Fruit fly (Drosophila melanogaster) whole organism, embryonic: ENCODE results near the gene Tcs4.

Experiments
- Bdp1 ChIP-seq: fragments of 200-800 bp; sonication (Bioruptor generic); optimal IDR thresholded peaks from 3 replicates; lab custom pipeline; 2016; ENCODE audit warnings: missing biosample characterization, missing genetic modification characterization
- CG15073 ChIP-seq: fragments of 200-800 bp; sonication (Bioruptor generic); optimal IDR thresholded peaks from 2 replicates; lab custom pipeline; 2016; ENCODE audit warnings: missing biosample characterization, missing genetic modification characterization
- CG32767 ChIP-seq: fragments of 200-800 bp; sonication (Bioruptor generic); IDR thresholded peaks from 2 replicates; pipeline ENCODE4 v1.3.6; 2022; ENCODE audit warnings: missing biosample characterization, missing genetic modification characterization
- CG7963 ChIP-seq: fragments of 200-800 bp; sonication (Bioruptor generic); IDR thresholded peaks from 3 replicates; pipeline ENCODE4 v1.3.6; 2022; ENCODE audit warnings: missing biosample characterization, missing genetic modification characterization; ENCODE audit not compliant: partially characterized antibody
- Ets65A ChIP-seq: fragments of 200-800 bp; sonication (Bioruptor generic); peaks from one replicate; lab custom pipeline; 2016; ENCODE audit warnings: missing biosample characterization, missing genetic modification characterization
- Hsf ChIP-seq: fragments of 200-800 bp; sonication (Bioruptor generic); optimal IDR thresholded peaks from 3 replicates; lab custom pipeline; 2016; ENCODE audit warnings: missing biosample characterization, missing genetic modification characterization
- Med ChIP-seq: fragments of 200-800 bp; sonication (Bioruptor generic); peaks from one replicate; lab custom pipeline; 2016; ENCODE audit warnings: missing biosample characterization, missing genetic modification characterization, mild to moderate bottlenecking, inconsistent platforms, moderate library complexity
- h ChIP-seq: fragments of >200 bp; optimal IDR thresholded peaks from 2 replicates; lab custom pipeline; 2017
- org-1 ChIP-seq: fragments of 200-800 bp; sonication (Bioruptor generic); optimal IDR thresholded peaks from 2 replicates; lab custom pipeline; 2017; ENCODE audit warnings: missing biosample characterization, missing genetic modification characterization
- vnd ChIP-seq: fragments of 200-800 bp; sonication (Bioruptor generic); IDR thresholded peaks from 3 replicates; pipeline ENCODE4 v1.3.6; 2022; ENCODE audit warnings: missing biosample characterization, missing genetic modification characterization; ENCODE audit not compliant: partially characterized antibody

DNA sequence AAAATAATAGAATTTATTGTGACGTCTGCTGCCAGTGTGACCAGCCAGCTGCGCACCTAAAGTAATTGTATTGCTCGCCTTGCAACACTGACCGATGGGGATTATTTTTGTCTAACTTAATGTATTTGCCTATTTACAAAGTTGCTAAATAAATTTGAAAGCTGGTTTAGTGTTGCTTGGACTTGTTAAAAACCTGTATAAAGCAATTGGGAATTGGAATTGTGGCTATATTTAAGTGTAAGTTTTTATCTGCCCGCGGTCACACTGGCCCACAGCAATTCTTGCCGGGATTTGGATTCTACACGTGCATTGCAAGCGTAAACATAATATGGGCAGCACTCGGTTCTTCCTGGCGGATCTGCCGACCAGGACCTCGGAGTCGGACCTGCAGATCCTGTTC is 2.5 kb upstream of the Tcs4 start, which contains the start of the genes CG14230 and CG14232:
- TF ChIP-seq CG32767 (GFP tag; lab: Robert Waterston, UW) = no peak
- TF ChIP-seq Ets65A (GFP tag; lab: Kevin White, UChicago) = peak; percentile 90
- TF ChIP-seq Med (GFP tag; lab: Kevin White, UChicago) = peak; percentile 86
- no peak for TF ChIP-seq CG7963 (GFP tag; lab: Robert Waterston, UW)
- no peak for TF ChIP-seq Bdp1
- no peak for TF ChIP-seq vnd (GFP tag; lab: Robert Waterston, UW)
- no peak for TF ChIP-seq org-1 (GFP tag; lab: Kevin White, UChicago)
- no peak for TF ChIP-seq Hsf (GFP tag; lab: Kevin White, UChicago)
- TF ChIP-seq CG15073 (GFP tag; lab: Kevin White, UChicago) = no peak
- TF ChIP-seq h (lab: Kevin White, UChicago) = no peak
